Fruit fly (Drosophila melanogaster) whole organism, adult: ENCODE results near the gene CG32462.

Source experiments
- CG11617 ChIP-seq: fragments of 200-800 bp; sonication (Bioruptor generic); optimal IDR thresholded peaks from 2 replicates; lab custom pipeline; 2017; ENCODE audit warnings: mild to moderate bottlenecking, missing biosample characterization, missing genetic modification reagents, missing genetic modification characterization
- CG12768 ChIP-seq: fragments of 200-800 bp; sonication (Bioruptor generic); optimal IDR thresholded peaks from 2 replicates; lab custom pipeline; 2017; ENCODE audit warnings: missing biosample characterization, missing genetic modification characterization, mild to moderate bottlenecking, moderate library complexity, missing genetic modification reagents
- CG1620 ChIP-seq: fragments of 200-800 bp; sonication (Bioruptor generic); optimal IDR thresholded peaks from 2 replicates; lab custom pipeline; 2016; ENCODE audit warnings: missing biosample characterization, missing genetic modification characterization
- CG7045 ChIP-seq: fragments of 200-800 bp; sonication (Bioruptor generic); optimal IDR thresholded peaks from 2 replicates; lab custom pipeline; 2017; ENCODE audit warnings: missing biosample characterization, mild to moderate bottlenecking, missing genetic modification characterization
- CG7101 ChIP-seq: fragments of 200-800 bp; sonication (Bioruptor generic); optimal IDR thresholded peaks from 2 replicates; lab custom pipeline; 2018; ENCODE audit warnings: missing biosample characterization, mild to moderate bottlenecking, missing genetic modification characterization, moderate library complexity
- Clk ChIP-seq: fragments of 200-800 bp; sonication (Bioruptor generic); optimal IDR thresholded peaks from 2 replicates; lab custom pipeline; 2017; ENCODE audit warnings: missing biosample characterization, missing genetic modification characterization
- Crg-1 ChIP-seq: fragments of 200-800 bp; sonication (Bioruptor generic); optimal IDR thresholded peaks from 2 replicates; lab custom pipeline; 2016; ENCODE audit warnings: missing biosample characterization, missing genetic modification characterization
- Hr96 ChIP-seq: fragments of 200-800 bp; sonication (Bioruptor generic); optimal IDR thresholded peaks from 2 replicates; lab custom pipeline; 2016; ENCODE audit warnings: missing biosample characterization, missing genetic modification characterization
- cnc ChIP-seq, 2 experiments: fragments of >200 bp; optimal IDR thresholded peaks; 2 replicates each; lab custom pipeline; 2017
- kay ChIP-seq: fragments of 200-800 bp; sonication (Bioruptor generic); peaks from one replicate; lab custom pipeline; 2016; ENCODE audit warnings: missing biosample characterization, missing genetic modification characterization, borderline replicate concordance
- tj ChIP-seq: fragments of 200-800 bp; sonication (Bioruptor generic); optimal IDR thresholded peaks from 3 replicates; lab custom pipeline; 2017; ENCODE audit warnings: missing biosample characterization, mild to moderate bottlenecking, missing genetic modification characterization, moderate library complexity
- toe ChIP-seq: fragments of 200-800 bp; sonication (Bioruptor generic); optimal IDR thresholded peaks from 2 replicates; lab custom pipeline; 2016; ENCODE audit warnings: missing biosample characterization, missing genetic modification characterization

DNA sequence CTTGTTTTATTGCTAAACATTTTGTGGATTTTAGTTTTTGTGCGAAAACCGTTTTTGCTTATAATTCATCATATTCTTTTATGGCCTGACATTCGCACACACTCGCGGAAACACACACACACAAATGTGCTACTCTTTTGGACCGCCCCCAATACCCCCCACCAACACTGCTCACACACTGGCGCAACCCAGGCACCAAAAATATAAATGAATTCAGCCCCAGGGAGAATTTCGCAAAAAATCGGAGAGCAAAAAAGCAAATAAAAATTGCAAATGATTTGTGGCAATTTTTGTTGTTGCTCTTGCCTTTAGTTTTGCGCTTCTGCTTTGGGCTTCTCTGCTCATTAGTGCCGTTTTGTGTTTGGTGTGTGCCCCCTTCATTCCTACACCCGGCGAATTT lies 30.1 kb downstream of the CG32462 start:
- TF ChIP-seq CG12768 (no peak), Hr96 (no peak), Crg-1 (GFP tag; lab: Kevin White, UChicago) (no peak), Clk (GFP tag; lab: Kevin White, UChicago) (no peak), kay (peak; percentile 59), CG7101 (no peak), toe (peak; percentile 4), CG1620 (GFP tag; lab: Kevin White, UChicago) (no peak), CG7045 (GFP tag; lab: Kevin White, UChicago) (no peak), CG11617 (GFP tag; lab: Kevin White, UChicago) (no peak), tj (GFP tag; lab: Kevin White, UChicago) (no peak), cnc (optimal IDR thresholded peaks at IDR 0.05; lab: Kevin White, UChicago) (no peak)
